Worm (Caenorhabditis elegans) whole organism, midembryonic: ENCODE results near the gene str-79.

Experiments used
- cog-1 ChIP-seq: sonication (generic microtip); optimal IDR thresholded peaks from 2 replicates; lab custom pipeline; 2016; ENCODE audit warnings: missing genetic modification characterization, missing compliant biosample characterization
- flt-1 ChIP-seq: fragments of 200-800 bp; sonication (Bioruptor generic); IDR thresholded peaks from 2 replicates; pipeline ENCODE4 v1.3.6; 2022; ENCODE audit warnings: missing genetic modification characterization, missing compliant biosample characterization
- klf-2 ChIP-seq: fragments of 200-800 bp; sonication (Bioruptor generic); conservative IDR thresholded peaks from 2 replicates; pipeline ENCODE4 v1.3.6; 2022; ENCODE audit warnings: missing genetic modification reagents, missing genetic modification characterization, missing compliant biosample characterization
- med-1 ChIP-seq: sonication (generic microtip); optimal IDR thresholded peaks from 2 replicates; lab custom pipeline; 2017; ENCODE audit warnings: missing genetic modification characterization, mild to moderate bottlenecking, missing compliant biosample characterization, antibody characterized with exemption, missing genetic modification reagents; ENCODE audit not compliant: insufficient read depth
- ref-1 ChIP-seq: fragments of 200-800 bp; sonication (Bioruptor generic); conservative IDR thresholded peaks from 2 replicates; pipeline ENCODE4 v1.3.6; 2022; ENCODE audit warnings: missing genetic modification reagents, missing genetic modification characterization, missing compliant biosample characterization
- tab-1 ChIP-seq: fragments of 200-800 bp; sonication (Bioruptor generic); IDR thresholded peaks from 2 replicates; pipeline ENCODE4 v1.3.6; 2022; ENCODE audit warnings: missing genetic modification characterization, missing compliant biosample characterization
- ztf-23 ChIP-seq: fragments of 200-800 bp; sonication (Bioruptor generic); IDR thresholded peaks from 2 replicates; pipeline ENCODE4 v1.3.6; 2022; ENCODE audit warnings: missing genetic modification reagents, missing genetic modification characterization, missing compliant biosample characterization
- ztf-29 ChIP-seq: fragments of 200-800 bp; sonication (Bioruptor generic); IDR thresholded peaks from 2 replicates; pipeline ENCODE4 v1.3.6; 2022; ENCODE audit warnings: missing genetic modification reagents, missing genetic modification characterization, missing compliant biosample characterization

DNA sequence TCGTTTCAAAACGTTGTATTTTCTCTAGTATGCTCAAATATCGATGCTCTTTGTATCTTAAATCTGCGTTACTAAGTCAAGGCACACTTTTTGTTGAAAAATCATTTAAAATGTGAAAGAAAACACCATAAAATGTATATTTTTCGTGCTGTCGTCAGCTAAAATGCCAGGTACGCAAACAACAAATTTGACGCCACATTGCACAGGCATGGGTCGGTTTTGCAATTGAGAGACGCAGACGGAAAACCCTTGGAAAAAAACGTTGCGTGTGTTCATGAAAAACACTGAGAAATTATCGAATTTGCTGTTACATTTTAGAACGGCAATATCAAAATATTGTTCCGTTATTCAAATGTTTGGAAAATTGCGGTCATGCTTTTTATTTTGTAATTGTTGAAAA, 4.8 kb upstream of the str-79 start:
- TF ChIP-seq flt-1 (GFP tag; lab: Robert Waterston, UW): no peak
- TF ChIP-seq ztf-29: no peak
- no peak for TF ChIP-seq med-1 (GFP tag; lab: Kevin White, UChicago)
- TF ChIP-seq tab-1 (GFP tag; lab: Robert Waterston, UW): no peak
- TF ChIP-seq klf-2 (GFP tag; lab: Robert Waterston, UW): no peak
- no peak for TF ChIP-seq ref-1 (GFP tag; lab: Robert Waterston, UW)
- TF ChIP-seq ztf-23: no peak
- no peak for TF ChIP-seq cog-1 (tag; lab: Kevin White, UChicago)
